Worm (Caenorhabditis elegans) whole organism, dauer: Measurements from ENCODE around the gene acs-15.
"Not testable (repeated sequence)": the region's sequence is repeated elsewhere in the genome, so short reads cannot be mapped to it uniquely, and the experiment has no call there.

Experiments
- unc-62 ChIP-seq: sonication (generic microtip); optimal IDR thresholded peaks from 2 replicates; lab custom pipeline; 2017; ENCODE audit warnings: missing biosample characterization, missing genetic modification reagents, missing genetic modification characterization

Gene acs-15

ce11 chrII:932718-933117, at the start of gene acs-15:
Gene acs-15, plus strand, starts transcription at chrII:933018.
- TF ChIP-seq unc-62: no peak

- TF ChIP-seq unc-62: no peak
These were observed 48.6 kb upstream of the acs-15 start for ce11 chrII:884204-884603.

ce11 chrII:888024-888423, 44.8 kb upstream of the acs-15 start, which contains the start of gene T07D3.4:
Gene T07D3.4, plus strand, starts transcription at chrII:888309.
- no peak for TF ChIP-seq unc-62

- TF ChIP-seq unc-62: no peak
These were observed 32.0 kb upstream of the acs-15 start, which contains the start of gene T07D3.9 for ce11 chrII:900720-901332. Gene T07D3.9, minus strand, starts transcription at chrII:900913.

ce11 chrII:901632-902031, 31.2 kb upstream of the acs-15 start, which contains the start of gene T07D3.2:
Gene T07D3.2, plus strand, starts transcription at chrII:901932.
- no peak for TF ChIP-seq unc-62

ce11 chrII:905335-905734, 27.5 kb upstream of the acs-15 start:
- TF ChIP-seq unc-62: no peak

- TF ChIP-seq unc-62: no peak
These were observed 23.3 kb upstream of the acs-15 start, which contains the start of the genes fbxc-24 and fbxc-27 for ce11 chrII:909554-909953. Gene fbxc-24, minus strand, starts transcription at chrII:909654. Gene fbxc-27, plus strand, starts transcription at chrII:909769.

- TF ChIP-seq unc-62: no peak
These were observed 21.1 kb upstream of the acs-15 start, which contains the start of gene fbxc-31 for ce11 chrII:911680-912079. Gene fbxc-31, plus strand, starts transcription at chrII:911980.

ce11 chrII:913222-913722, 19.5 kb upstream of the acs-15 start, which contains the start of gene fbxc-33:
Gene fbxc-33, plus strand, starts transcription at chrII:913672.
- no peak for TF ChIP-seq unc-62

- no peak for TF ChIP-seq unc-62
These were observed 17.6 kb upstream of the acs-15 start for ce11 chrII:915206-915605.

- no peak for TF ChIP-seq unc-62
These were observed 17.0 kb upstream of the acs-15 start, which contains the start of gene fbxc-29 for ce11 chrII:915780-916179. Gene fbxc-29, plus strand, starts transcription at chrII:916080.

- no peak for TF ChIP-seq unc-62
These were observed 15.5 kb upstream of the acs-15 start, which contains the start of gene fbxc-30 for ce11 chrII:917324-917723. Gene fbxc-30, plus strand, starts transcription at chrII:917624.

ce11 chrII:920326-920725, 12.5 kb upstream of the acs-15 start:
- no peak for TF ChIP-seq unc-62

ce11 chrII:922778-923177, 10.0 kb upstream of the acs-15 start:
- no peak for TF ChIP-seq unc-62

ce11 chrII:923521-923920, 9.3 kb upstream of the acs-15 start, which contains the start of gene fbxc-28:
Gene fbxc-28, plus strand, starts transcription at chrII:923821.
- TF ChIP-seq unc-62: no peak

- TF ChIP-seq unc-62: no peak
These were observed 5.5 kb upstream of the acs-15 start, which contains the start of gene R07C3.13 for ce11 chrII:927331-927730. Gene R07C3.13, minus strand, starts transcription at chrII:927431.

ce11 chrII:930871-931270, 1.9 kb upstream of the acs-15 start, which contains the start of gene fbxc-34:
Gene fbxc-34, plus strand, starts transcription at chrII:931171.
- TF ChIP-seq unc-62: not testable (repeated sequence)

- TF ChIP-seq unc-62: no peak
These were observed 4.4 kb downstream of the acs-15 start for ce11 chrII:937265-937664.
